Worm (Caenorhabditis elegans): Measurements from ENCODE around the gene F58D2.4.

DNA sequence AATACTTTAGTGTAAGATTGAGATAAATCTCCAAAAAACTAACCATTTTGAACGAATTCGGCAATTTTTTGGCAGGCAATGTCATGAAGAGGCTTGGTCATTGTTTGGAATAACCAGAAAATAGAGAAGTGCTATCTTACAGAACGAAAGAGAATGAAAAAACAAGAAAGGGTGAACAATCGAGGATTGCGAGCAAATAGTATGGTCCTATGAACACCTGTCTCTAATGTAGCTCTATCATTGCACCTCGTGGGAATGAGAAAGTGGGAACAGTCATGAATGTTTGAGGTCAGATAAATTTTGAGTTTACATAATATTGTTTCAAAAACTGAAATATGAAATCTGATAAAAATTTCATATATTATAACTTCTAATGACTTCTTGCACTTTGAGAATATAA, 8.4 kb upstream of the F58D2.4 start, which contains the start of gene C48D1.1:
- TF ChIP-seq unc-39 (tag; optimal IDR thresholded peaks at IDR 0.05) (no peak), sem-2 (GFP tag; optimal IDR thresholded peaks at IDR 0.05) (no peak), snpc-4 (tag; optimal IDR thresholded peaks at IDR 0.05) (no peak), lin-13 (tag; optimal IDR thresholded peaks at IDR 0.05) (no peak), lsy-2 (tag; optimal IDR thresholded peaks at IDR 0.05) (no peak), drap-1 (GFP tag; optimal IDR thresholded peaks at IDR 0.05) (no peak), tbx-8 (GFP tag; optimal IDR thresholded peaks at IDR 0.05) (no peak), nhr-237 (tag; optimal IDR thresholded peaks at IDR 0.05) (no peak), unc-62 (GFP tag; optimal IDR thresholded peaks at IDR 0.05) (no peak), ces-1 (GFP tag; optimal IDR thresholded peaks at IDR 0.05) (no peak)
